Worm (Caenorhabditis elegans): ENCODE results near the gene ceh-13.

Gene ceh-13

DNA sequence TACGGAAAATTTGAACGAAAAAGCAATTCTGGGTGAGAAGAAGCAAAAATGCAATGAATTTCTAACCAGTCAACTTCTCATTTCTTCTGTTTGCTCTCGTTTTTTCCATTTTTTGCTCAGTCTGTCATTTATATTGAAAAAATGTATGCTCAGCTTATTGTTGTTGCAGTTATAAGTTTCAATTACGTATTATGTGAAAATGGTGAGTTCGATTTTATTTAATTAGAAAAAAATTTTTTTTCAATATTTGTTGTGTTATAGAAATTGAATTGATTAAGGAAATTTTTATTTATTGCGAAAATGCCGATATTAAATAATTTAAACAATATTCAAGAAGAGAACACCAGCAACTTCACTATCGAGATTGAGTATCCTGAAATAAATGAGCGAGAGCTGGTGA lies 6.4 kb downstream of the ceh-13 start, which contains the start of gene lgc-12:
TSS of gene lgc-12 (plus strand) at position 301 of the 400 bp plus-strand sequence.
- TF ChIP-seq lin-13 (GFP tag; optimal IDR thresholded peaks at IDR 0.05): no peak
- no peak for TF ChIP-seq lin-11 (tag; optimal IDR thresholded peaks at IDR 0.05)
- TF ChIP-seq ztf-11 (tag; optimal IDR thresholded peaks at IDR 0.05): no peak
- no peak for TF ChIP-seq ama-1 (optimal IDR thresholded peaks at IDR 0.05)
- TF ChIP-seq ceh-82 (tag; optimal IDR thresholded peaks at IDR 0.05): no peak

- TF ChIP-seq lsy-2 (tag; optimal IDR thresholded peaks at IDR 0.05) (no peak), snpc-4 (tag; optimal IDR thresholded peaks at IDR 0.05) (no peak), lin-39 (tag; optimal IDR thresholded peaks at IDR 0.05) (no peak), lin-13 (GFP tag; optimal IDR thresholded peaks at IDR 0.05) (no peak), nhr-21 (tag; optimal IDR thresholded peaks at IDR 0.05) (no peak), unc-39 (tag; optimal IDR thresholded peaks at IDR 0.05) (no peak), nhr-10 (tag; optimal IDR thresholded peaks at IDR 0.05) (no peak), dmd-4 (tag; optimal IDR thresholded peaks at IDR 0.05) (no peak), nhr-25 (tag; optimal IDR thresholded peaks at IDR 0.05) (no peak), mbf-1 (tag; optimal IDR thresholded peaks at IDR 0.05) (no peak), ceh-16 (tag; optimal IDR thresholded peaks at IDR 0.05) (no peak), nhr-12 (tag; optimal IDR thresholded peaks at IDR 0.05) (no peak), aly-2 (tag; optimal IDR thresholded peaks at IDR 0.05) (no peak), mab-5 (tag; optimal IDR thresholded peaks at IDR 0.05) (no peak), Y55F3AM.14 (GFP tag; optimal IDR thresholded peaks at IDR 0.05) (no peak)
Measured at ce11 chrIII:7565247-7565646, 9.8 kb downstream of the ceh-13 start, which contains the start of gene ttr-8. Gene ttr-8, minus strand, starts transcription at chrIII:7565347.

DNA sequence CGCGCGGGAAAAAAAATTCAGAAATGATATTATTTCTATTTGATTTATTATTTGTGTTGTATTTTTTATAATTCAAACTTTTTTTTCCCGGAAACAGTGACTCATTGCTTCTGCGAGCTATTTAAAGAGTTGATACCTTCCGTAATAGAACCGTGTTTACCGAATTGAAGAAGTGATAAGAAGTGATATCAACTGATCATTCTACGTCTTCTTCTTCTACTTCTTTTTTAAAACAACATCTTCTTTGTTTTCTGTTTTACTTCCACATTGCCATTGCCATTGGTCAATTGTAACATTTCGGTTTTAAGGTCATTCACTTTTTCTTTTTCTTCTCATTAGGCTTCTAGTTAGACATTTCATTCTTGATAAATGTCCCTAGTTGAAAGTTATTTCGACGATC lies 10.6 kb downstream of the ceh-13 start, which contains the start of gene ttr-32:
TSS of gene ttr-32 (plus strand) at position 314 of the 400 bp plus-strand sequence.
- TF ChIP-seq nhr-25 (tag; optimal IDR thresholded peaks at IDR 0.05) (peak; percentile 56), sma-9 (GFP tag; optimal IDR thresholded peaks at IDR 0.05) (no peak), sma-9 (tag; optimal IDR thresholded peaks at IDR 0.05) (no peak), sma-3 (GFP tag; optimal IDR thresholded peaks at IDR 0.05) (peak; percentile 41)

- TF ChIP-seq sma-3 (GFP tag; optimal IDR thresholded peaks at IDR 0.05) (peak; percentile 50), sem-4 (tag; optimal IDR thresholded peaks at IDR 0.05) (peak; percentile 85), nhr-12 (tag; optimal IDR thresholded peaks at IDR 0.05) (no peak), F13H6.1 (tag; optimal IDR thresholded peaks at IDR 0.05) (peak; percentile 92), lsy-2 (tag; optimal IDR thresholded peaks at IDR 0.05) (peak; percentile 60 to 87), blmp-1 (tag; optimal IDR thresholded peaks at IDR 0.05; ENCODE audit: insufficient read depth) (peak; percentile 40), unc-39 (tag; optimal IDR thresholded peaks at IDR 0.05) (no peak), Y55F3AM.14 (GFP tag; optimal IDR thresholded peaks at IDR 0.05) (no peak), ztf-1 (GFP tag; conservative IDR thresholded peaks at IDR 0.05) (no peak), nhr-237 (tag; optimal IDR thresholded peaks at IDR 0.05) (no peak), crh-2 (tag; optimal IDR thresholded peaks at IDR 0.05) (peak; percentile 89), alr-1 (tag; optimal IDR thresholded peaks at IDR 0.05) (no peak), nhr-25 (tag; optimal IDR thresholded peaks at IDR 0.05) (peak; percentile 39), elt-3 (tag; optimal IDR thresholded peaks at IDR 0.05) (no peak), ceh-82 (tag; optimal IDR thresholded peaks at IDR 0.05) (no peak), sma-9 (GFP tag; optimal IDR thresholded peaks at IDR 0.05) (peak; percentile 78), sma-9 (tag; optimal IDR thresholded peaks at IDR 0.05) (no peak), nhr-11 (tag; optimal IDR thresholded peaks at IDR 0.05) (no peak), lin-39 (tag; optimal IDR thresholded peaks at IDR 0.05) (no peak), elt-1 (tag; optimal IDR thresholded peaks at IDR 0.05) (no peak), lin-13 (GFP tag; optimal IDR thresholded peaks at IDR 0.05) (peak; percentile 62), ztf-4 (tag; optimal IDR thresholded peaks at IDR 0.05) (peak; percentile 68), C34F6.9 (tag; optimal IDR thresholded peaks at IDR 0.05) (peak; percentile 88), gmeb-1 (tag; optimal IDR thresholded peaks at IDR 0.05) (peak; percentile 63), R02D3.7 (tag; optimal IDR thresholded peaks at IDR 0.05) (no peak), unc-55 (GFP tag; optimal IDR thresholded peaks at IDR 0.05) (peak; percentile 72), nhr-21 (tag; optimal IDR thresholded peaks at IDR 0.05) (peak; percentile 82), zag-1 (tag; optimal IDR thresholded peaks at IDR 0.05) (peak; percentile 60), skn-1 (tag; optimal IDR thresholded peaks at IDR 0.05) (no peak), mdl-1 (tag; optimal IDR thresholded peaks at IDR 0.05) (peak; percentile 90 to 91), ama-1 (optimal IDR thresholded peaks at IDR 0.05) (no peak), aly-2 (tag; optimal IDR thresholded peaks at IDR 0.05) (no peak), nhr-77 (tag; optimal IDR thresholded peaks at IDR 0.05) (no peak), lin-11 (tag; optimal IDR thresholded peaks at IDR 0.05) (no peak), nhr-6 (tag; optimal IDR thresholded peaks at IDR 0.05) (peak; percentile 37), nhr-129 (tag; optimal IDR thresholded peaks at IDR 0.05) (peak; percentile 94), fos-1 (tag; optimal IDR thresholded peaks at IDR 0.05) (peak; percentile 87), unc-62 (GFP tag; optimal IDR thresholded peaks at IDR 0.05) (no peak), nhr-10 (tag; optimal IDR thresholded peaks at IDR 0.05) (no peak), ZK546.5 (tag; optimal IDR thresholded peaks at IDR 0.05) (no peak)
Measured at ce11 chrIII:7570083-7570695, 14.7 kb downstream of the ceh-13 start, which contains the start of gene R13A5.7. Gene R13A5.7, minus strand, starts transcription at chrIII:7570133.
